Worm (Caenorhabditis elegans) whole organism, late embryonic: ENCODE data around the gene srg-16.
A peak's percentile ranks its signal among the peaks of the same experiment; 100 is the strongest.

Experiments
- C38D4.7 ChIP-seq: fragments of 200-800 bp; sonication (Bioruptor generic); optimal IDR thresholded peaks from 2 replicates; lab custom pipeline; 2018; ENCODE audit warnings: mild to moderate bottlenecking, missing genetic modification characterization, moderate library complexity, missing compliant biosample characterization
- K02D7.2 ChIP-seq: sonication (generic microtip); optimal IDR thresholded peaks from 2 replicates; lab custom pipeline; 2017; ENCODE audit warnings: mild to moderate bottlenecking, missing genetic modification characterization, missing compliant biosample characterization
- K09A11.1 ChIP-seq: sonication (generic microtip); optimal IDR thresholded peaks from 2 replicates; lab custom pipeline; 2017; ENCODE audit warnings: antibody characterized with exemption, mild to moderate bottlenecking, missing genetic modification characterization, missing compliant biosample characterization; ENCODE audit not compliant: insufficient read depth
- T23F11.4 ChIP-seq: fragments of 200-800 bp; sonication (Bioruptor generic); optimal IDR thresholded peaks from 2 replicates; lab custom pipeline; 2018; ENCODE audit warnings: mild to moderate bottlenecking, missing genetic modification characterization, missing compliant biosample characterization
- Y22D7AL.16 ChIP-seq: sonication (generic microtip); optimal IDR thresholded peaks from 2 replicates; lab custom pipeline; 2016; ENCODE audit warnings: missing genetic modification characterization, missing compliant biosample characterization
- ama-1 ChIP-seq: fragments of 150-350 bp; optimal IDR thresholded peaks from 2 replicates; lab custom pipeline; 2014
- ceh-14 ChIP-seq: sonication (generic microtip); optimal IDR thresholded peaks from 2 replicates; lab custom pipeline; 2016; ENCODE audit warnings: missing genotype, missing genetic modification characterization, missing compliant biosample characterization
- ceh-18 ChIP-seq: sonication (generic microtip); optimal IDR thresholded peaks from 2 replicates; lab custom pipeline; 2016; ENCODE audit warnings: missing genetic modification characterization, missing compliant biosample characterization
- ceh-19 ChIP-seq: fragments of 200-800 bp; sonication (Bioruptor generic); optimal IDR thresholded peaks from 2 replicates; lab custom pipeline; 2018; ENCODE audit warnings: mild to moderate bottlenecking, missing genetic modification characterization, missing compliant biosample characterization
- ceh-24 ChIP-seq: sonication (generic microtip); optimal IDR thresholded peaks from 2 replicates; lab custom pipeline; 2016; ENCODE audit warnings: mild to moderate bottlenecking, missing genetic modification characterization, missing compliant biosample characterization
- ceh-30 ChIP-seq: fragments of 150-350 bp; optimal IDR thresholded peaks from 2 replicates; lab custom pipeline; 2014; ENCODE audit warnings: missing biosample characterization, missing genetic modification characterization
- ceh-31 ChIP-seq: sonication (generic microtip); optimal IDR thresholded peaks from 2 replicates; lab custom pipeline; 2016; ENCODE audit warnings: missing genetic modification characterization, missing compliant biosample characterization
- ceh-34 ChIP-seq: sonication (generic microtip); optimal IDR thresholded peaks from 2 replicates; lab custom pipeline; 2016; ENCODE audit warnings: mild to moderate bottlenecking, missing genetic modification characterization, missing compliant biosample characterization
- ceh-48 ChIP-seq: sonication (generic microtip); optimal IDR thresholded peaks from 2 replicates; lab custom pipeline; 2016; ENCODE audit warnings: missing genetic modification characterization, inconsistent platforms, missing compliant biosample characterization
- ceh-6 ChIP-seq: fragments of 200-800 bp; sonication (Bioruptor generic); optimal IDR thresholded peaks from 2 replicates; lab custom pipeline; 2018; ENCODE audit warnings: mild to moderate bottlenecking, missing genetic modification characterization, missing compliant biosample characterization
- elt-2 ChIP-seq: sonication (generic microtip); optimal IDR thresholded peaks from 2 replicates; lab custom pipeline; 2016; ENCODE audit warnings: missing genetic modification reagents, missing genetic modification characterization, missing compliant biosample characterization
- fkh-10 ChIP-seq: fragments of 150-350 bp; optimal IDR thresholded peaks from 2 replicates; lab custom pipeline; 2014; ENCODE audit warnings: missing biosample characterization, missing genetic modification reagents, missing genetic modification characterization
- fkh-6 ChIP-seq: sonication (generic microtip); optimal IDR thresholded peaks from 2 replicates; lab custom pipeline; 2016; ENCODE audit warnings: missing genetic modification characterization, missing compliant biosample characterization
- hlh-13 ChIP-seq: fragments of 200-800 bp; sonication (Bioruptor generic); optimal IDR thresholded peaks from 2 replicates; lab custom pipeline; 2018; ENCODE audit warnings: mild to moderate bottlenecking, missing genetic modification characterization, missing compliant biosample characterization
- hlh-6 ChIP-seq: sonication (generic microtip); optimal IDR thresholded peaks from 2 replicates; lab custom pipeline; 2016; ENCODE audit warnings: missing genotype, missing genetic modification characterization, missing compliant biosample characterization
- lin-11 ChIP-seq: fragments of 200-800 bp; sonication (Bioruptor generic); optimal IDR thresholded peaks from 2 replicates; lab custom pipeline; 2018; ENCODE audit warnings: mild to moderate bottlenecking, missing genetic modification characterization, missing compliant biosample characterization
- mec-3 ChIP-seq: sonication (generic microtip); optimal IDR thresholded peaks from 2 replicates; lab custom pipeline; 2016; ENCODE audit warnings: borderline replicate concordance, missing genetic modification characterization, missing compliant biosample characterization
- nfya-1 ChIP-seq: sonication (generic microtip); optimal IDR thresholded peaks from 2 replicates; lab custom pipeline; 2017; ENCODE audit warnings: missing genetic modification characterization, mild to moderate bottlenecking, missing compliant biosample characterization, antibody characterized with exemption, moderate library complexity
- nhr-11 ChIP-seq: fragments of 150-350 bp; optimal IDR thresholded peaks from 2 replicates; lab custom pipeline; 2014; ENCODE audit warnings: missing biosample characterization, missing genetic modification characterization
- nhr-232 ChIP-seq: sonication (generic microtip); optimal IDR thresholded peaks from 2 replicates; lab custom pipeline; 2016; ENCODE audit warnings: missing genetic modification characterization, missing compliant biosample characterization
- odd-2 ChIP-seq: sonication (generic microtip); optimal IDR thresholded peaks from 2 replicates; lab custom pipeline; 2017; ENCODE audit warnings: antibody characterized with exemption, mild to moderate bottlenecking, missing genetic modification characterization, missing compliant biosample characterization
- pag-3 ChIP-seq: sonication (generic microtip); optimal IDR thresholded peaks from 2 replicates; lab custom pipeline; 2016; ENCODE audit warnings: missing compliant biosample characterization, missing genetic modification characterization, borderline replicate concordance
- pat-9 ChIP-seq: fragments of 200-800 bp; sonication (Bioruptor generic); optimal IDR thresholded peaks from 2 replicates; lab custom pipeline; 2018; ENCODE audit warnings: mild to moderate bottlenecking, missing genetic modification characterization, moderate library complexity, missing compliant biosample characterization
- pax-1 ChIP-seq: fragments of 150-350 bp; optimal IDR thresholded peaks from 2 replicates; lab custom pipeline; 2014; ENCODE audit warnings: missing biosample characterization, missing genetic modification characterization
- pha-2 ChIP-seq: sonication (generic microtip); optimal IDR thresholded peaks from 2 replicates; lab custom pipeline; 2017; ENCODE audit warnings: mild to moderate bottlenecking, missing genetic modification characterization, missing compliant biosample characterization
- pqm-1 ChIP-seq: sonication (generic microtip); optimal IDR thresholded peaks from 2 replicates; lab custom pipeline; 2016; ENCODE audit warnings: missing genetic modification characterization, missing compliant biosample characterization
- ref-2 ChIP-seq: sonication (generic microtip); optimal IDR thresholded peaks from 2 replicates; lab custom pipeline; 2016; ENCODE audit warnings: missing genetic modification characterization, missing compliant biosample characterization
- sox-2 ChIP-seq: fragments of 200-800 bp; sonication (Bioruptor generic); IDR thresholded peaks from 2 replicates; pipeline ENCODE4 v1.3.6; 2022; ENCODE audit warnings: missing genetic modification reagents, missing genetic modification characterization, missing compliant biosample characterization
- tbx-2 ChIP-seq: sonication (generic microtip); optimal IDR thresholded peaks from 2 replicates; lab custom pipeline; 2016; ENCODE audit warnings: missing genetic modification characterization, missing compliant biosample characterization
- tbx-7 ChIP-seq: sonication (generic microtip); optimal IDR thresholded peaks from 2 replicates; lab custom pipeline; 2016; ENCODE audit warnings: missing genotype, missing genetic modification characterization, missing compliant biosample characterization
- ttx-3 ChIP-seq: sonication (generic microtip); optimal IDR thresholded peaks from 2 replicates; lab custom pipeline; 2016; ENCODE audit warnings: missing genetic modification reagents, missing genetic modification characterization, missing compliant biosample characterization
- unc-3 ChIP-seq, 2 experiments: fragments of 200-800 bp in 1 of 2; sonication (Bioruptor generic) in 1 of 2; sonication (generic microtip) in 1 of 2; conservative IDR thresholded peaks in 1 of 2; optimal IDR thresholded peaks in 1 of 2; 2 replicates each; pipeline versions ENCODE4 v1.3.6 to Lab custom; 2016 to 2022; ENCODE audit warnings: missing compliant biosample characterization in 2 of 2, missing genetic modification characterization in 2 of 2, missing genetic modification reagents in 1 of 2
- unc-42 ChIP-seq: sonication (generic microtip); optimal IDR thresholded peaks from 2 replicates; lab custom pipeline; 2016; ENCODE audit warnings: missing genotype, missing genetic modification characterization, missing compliant biosample characterization
- unc-55 ChIP-seq: sonication (generic microtip); optimal IDR thresholded peaks from 2 replicates; lab custom pipeline; 2017; ENCODE audit warnings: missing biosample characterization, missing genetic modification reagents, missing genetic modification characterization
- unc-86 ChIP-seq: sonication (generic microtip); optimal IDR thresholded peaks from 2 replicates; lab custom pipeline; 2016; ENCODE audit warnings: missing genetic modification characterization, missing compliant biosample characterization
- zip-5 ChIP-seq: sonication (generic microtip); optimal IDR thresholded peaks from 2 replicates; lab custom pipeline; 2016; ENCODE audit warnings: missing genetic modification characterization, missing compliant biosample characterization
- ztf-16 ChIP-seq: sonication (generic microtip); optimal IDR thresholded peaks from 2 replicates; lab custom pipeline; 2017; ENCODE audit warnings: missing genetic modification characterization, missing compliant biosample characterization

srg-16 gene

ce11 chrII:12452754-12453352 lies 14.1 kb upstream of the srg-16 start, which contains the start of the genes sre-35 and sre-33:
sre-35 (minus strand) TSS chrII:12452854.
sre-33 (plus strand) TSS chrII:12453302.
- TF ChIP-seq ceh-6 (GFP tag; lab: Kevin White, UChicago) (no peak), tbx-7 (no peak), elt-2 (tag; lab: Kevin White, UChicago) (no peak), mec-3 (tag; lab: Kevin White, UChicago) (no peak), pax-1 (no peak), ceh-19 (GFP tag; lab: Kevin White, UChicago) (no peak), unc-86 (no peak), zip-5 (tag; lab: Kevin White, UChicago) (no peak), Y22D7AL.16 (no peak), ceh-30 (tag; lab: Kevin White, UChicago) (no peak), ceh-14 (tag; lab: Kevin White, UChicago) (no peak), K02D7.2 (no peak), ztf-16 (tag; lab: Kevin White, UChicago) (no peak), hlh-6 (tag; lab: Kevin White, UChicago) (no peak), pag-3 (tag; lab: Kevin White, UChicago) (no peak), unc-3 (GFP tag; conservative IDR thresholded peaks at IDR 0.05; lab: Robert Waterston, UW) (no peak), unc-3 (tag; optimal IDR thresholded peaks at IDR 0.05; lab: Kevin White, UChicago) (no peak)

DNA sequence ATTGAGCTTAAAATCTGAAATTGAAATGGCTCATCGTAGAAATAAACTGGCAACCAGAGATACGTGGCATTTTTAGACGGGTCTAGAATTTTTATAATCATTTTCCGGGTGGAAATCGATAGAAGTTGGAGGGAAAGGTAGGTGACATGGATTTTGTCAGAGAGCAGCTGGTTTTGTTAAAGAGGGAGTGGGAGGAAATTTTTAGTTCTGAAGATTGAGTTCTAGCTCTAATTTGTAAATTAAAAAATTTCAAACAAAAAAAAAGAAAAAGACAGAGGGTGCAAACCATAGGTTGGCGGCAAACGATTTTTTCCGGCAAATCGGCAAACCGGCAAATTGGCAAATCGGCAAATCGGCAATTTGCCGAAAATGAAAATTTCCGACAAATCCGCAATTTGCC lies 10.3 kb upstream of the srg-16 start, which contains the start of gene sre-32:
Gene sre-32 (minus strand): TSS at position 101 of the 400 bp plus-strand sequence.
- no peak for TF ChIP-seq sox-2 (GFP tag; lab: Robert Waterston, UW)
- TF ChIP-seq pat-9: no peak
- no peak for TF ChIP-seq pqm-1 (tag; lab: Kevin White, UChicago)
- TF ChIP-seq T23F11.4: no peak
- no peak for TF ChIP-seq unc-55
- TF ChIP-seq odd-2: no peak
- no peak for TF ChIP-seq ref-2 (tag; lab: Kevin White, UChicago)
- no peak for TF ChIP-seq ceh-24
- no peak for TF ChIP-seq ceh-19 (GFP tag; lab: Kevin White, UChicago)
- TF ChIP-seq ttx-3: no peak
- no peak for TF ChIP-seq unc-86
- no peak for TF ChIP-seq pha-2 (tag; lab: Kevin White, UChicago)
- no peak for TF ChIP-seq K09A11.1
- TF ChIP-seq nhr-11 (tag; lab: Kevin White, UChicago): no peak
- no peak for TF ChIP-seq lin-11 (tag; lab: Kevin White, UChicago)

ce11 chrII:12457275-12457674 lies 9.7 kb upstream of the srg-16 start, which contains the start of gene sre-38:
sre-38 (plus strand) TSS chrII:12457575.
- TF ChIP-seq hlh-6 (tag; lab: Kevin White, UChicago) (no peak), pqm-1 (tag; lab: Kevin White, UChicago) (no peak), ceh-14 (tag; lab: Kevin White, UChicago) (no peak), nhr-11 (tag; lab: Kevin White, UChicago) (no peak), fkh-6 (tag; lab: Kevin White, UChicago) (no peak), mec-3 (tag; lab: Kevin White, UChicago) (no peak), K02D7.2 (no peak), hlh-13 (GFP tag; lab: Kevin White, UChicago) (no peak), ceh-30 (tag; lab: Kevin White, UChicago) (no peak), C38D4.7 (GFP tag; lab: Kevin White, UChicago) (no peak), ceh-34 (tag; lab: Kevin White, UChicago) (no peak), ama-1 (lab: Kevin White, UChicago) (no peak)

ce11 chrII:12459422-12459821 lies 7.5 kb upstream of the srg-16 start, which contains the start of gene tag-281:
tag-281 (plus strand) TSS chrII:12459761.
- TF ChIP-seq ceh-31 (tag; lab: Kevin White, UChicago) (peak; percentile 15), unc-86 (peak; percentile 21), pax-1 (peak; percentile 6), fkh-10 (no peak), ceh-34 (tag; lab: Kevin White, UChicago) (peak; percentile 12), ceh-18 (tag; lab: Kevin White, UChicago) (peak; percentile 25), nhr-232 (tag; lab: Kevin White, UChicago) (no peak), unc-42 (tag; lab: Kevin White, UChicago) (peak; percentile 47), nfya-1 (peak; percentile 68), tbx-2 (tag; lab: Kevin White, UChicago) (no peak), ceh-48 (tag; lab: Kevin White, UChicago) (peak; percentile 3), K09A11.1 (no peak)
- TF ChIP-seq, all 69 proteins: peak for 8
